Worm (Caenorhabditis elegans) whole organism, L3 larva: ENCODE results near the gene cdr-6.

Source experiments
- R02D3.7 ChIP-seq: fragments of 150-350 bp; optimal IDR thresholded peaks from 2 replicates; lab custom pipeline; 2014; ENCODE audit warnings: missing biosample characterization, missing genetic modification characterization
- ZK546.5 ChIP-seq: sonication (generic microtip); optimal IDR thresholded peaks from 2 replicates; lab custom pipeline; 2017; ENCODE audit warnings: missing biosample characterization, missing genetic modification characterization
- aly-2 ChIP-seq: fragments of 150-350 bp; optimal IDR thresholded peaks from 2 replicates; lab custom pipeline; 2014; ENCODE audit warnings: missing biosample characterization, missing genetic modification characterization
- ceh-16 ChIP-seq: sonication (generic microtip); optimal IDR thresholded peaks from 2 replicates; lab custom pipeline; 2017; ENCODE audit warnings: missing biosample characterization, missing genetic modification characterization
- ceh-28 ChIP-seq: fragments of 150-350 bp; optimal IDR thresholded peaks from 2 replicates; lab custom pipeline; 2014; ENCODE audit warnings: missing biosample characterization, missing genetic modification reagents, missing genetic modification characterization
- ceh-82 ChIP-seq: fragments of 150-350 bp; optimal IDR thresholded peaks from 2 replicates; lab custom pipeline; 2014; ENCODE audit warnings: missing biosample characterization, missing genetic modification characterization
- ceh-9 ChIP-seq: sonication (generic microtip); optimal IDR thresholded peaks from 2 replicates; lab custom pipeline; 2018; ENCODE audit warnings: missing biosample characterization, missing genetic modification characterization
- daf-12 ChIP-seq: fragments of 150-350 bp; optimal IDR thresholded peaks from 2 replicates; lab custom pipeline; 2014; ENCODE audit warnings: missing biosample characterization, missing genetic modification reagents, missing genetic modification characterization
- egl-5 ChIP-seq: fragments of 150-350 bp; optimal IDR thresholded peaks from 2 replicates; lab custom pipeline; 2017; ENCODE audit warnings: missing biosample characterization, missing genetic modification reagents, missing genetic modification characterization, inconsistent platforms
- elt-2 ChIP-seq: sonication (generic microtip); optimal IDR thresholded peaks from 2 replicates; lab custom pipeline; 2016; ENCODE audit warnings: missing genetic modification reagents, mild to moderate bottlenecking, missing genetic modification characterization, missing compliant biosample characterization
- elt-3 ChIP-seq, 3 experiments: fragments of 150-350 bp in 1 of 3; sonication (generic microtip) in 2 of 3; optimal IDR thresholded peaks; 2 replicates in 2 of 3; 4 replicates in 1 of 3; lab custom pipeline; 2014 to 2017; ENCODE audit warnings: missing biosample characterization in 3 of 3, missing genetic modification characterization in 3 of 3
- eor-1 ChIP-seq, 2 experiments: fragments of 150-350 bp; optimal IDR thresholded peaks; 2 replicates each; lab custom pipeline; 2014 to 2018; ENCODE audit warnings: missing biosample characterization in 2 of 2, missing genetic modification characterization in 2 of 2
- fkh-10 ChIP-seq: sonication (generic microtip); optimal IDR thresholded peaks from 2 replicates; lab custom pipeline; 2017; ENCODE audit warnings: missing biosample characterization, missing genetic modification reagents, missing genetic modification characterization
- fos-1 ChIP-seq: fragments of 150-350 bp; optimal IDR thresholded peaks from 2 replicates; lab custom pipeline; 2014; ENCODE audit warnings: missing biosample characterization, missing genetic modification characterization
- hmg-11 ChIP-seq: sonication (generic microtip); optimal IDR thresholded peaks from 2 replicates; lab custom pipeline; 2016; ENCODE audit warnings: missing genetic modification characterization, missing compliant biosample characterization
- lin-39 ChIP-seq: fragments of 150-350 bp; optimal IDR thresholded peaks from 2 replicates; lab custom pipeline; 2018; ENCODE audit warnings: missing biosample characterization, missing genetic modification reagents, missing genetic modification characterization
- mdl-1 ChIP-seq: fragments of 150-350 bp; optimal IDR thresholded peaks from 2 replicates; lab custom pipeline; 2014; ENCODE audit warnings: missing biosample characterization, missing genetic modification characterization
- mml-1 ChIP-seq: fragments of 150-350 bp; sonication (generic microtip); optimal IDR thresholded peaks from 3 replicates; lab custom pipeline; 2014; ENCODE audit warnings: missing biosample characterization, missing genetic modification characterization
- nfya-1 ChIP-seq: sonication (generic microtip); optimal IDR thresholded peaks from 2 replicates; lab custom pipeline; 2017; ENCODE audit warnings: missing genetic modification characterization, mild to moderate bottlenecking, missing compliant biosample characterization, antibody characterized with exemption, moderate library complexity; ENCODE audit not compliant: insufficient read depth
- nhr-11 ChIP-seq: fragments of 150-350 bp; optimal IDR thresholded peaks from 2 replicates; lab custom pipeline; 2014; ENCODE audit warnings: missing biosample characterization, missing genetic modification characterization
- nhr-12 ChIP-seq: fragments of 150-350 bp; optimal IDR thresholded peaks from 2 replicates; lab custom pipeline; 2014; ENCODE audit warnings: missing biosample characterization, missing genetic modification characterization
- nhr-23 ChIP-seq: fragments of 150-350 bp; optimal IDR thresholded peaks from 2 replicates; lab custom pipeline; 2014; ENCODE audit warnings: missing biosample characterization, missing genetic modification reagents, missing genetic modification characterization
- nhr-237 ChIP-seq: fragments of 150-350 bp; optimal IDR thresholded peaks from 2 replicates; lab custom pipeline; 2014; ENCODE audit warnings: missing biosample characterization, missing genetic modification characterization
- nhr-25 ChIP-seq: sonication (generic microtip); optimal IDR thresholded peaks from 2 replicates; lab custom pipeline; 2017; ENCODE audit warnings: missing biosample characterization, missing genetic modification characterization
- nhr-43 ChIP-seq: sonication (generic microtip); optimal IDR thresholded peaks from 2 replicates; lab custom pipeline; 2016; ENCODE audit warnings: mild to moderate bottlenecking, missing genetic modification characterization, missing compliant biosample characterization; ENCODE audit not compliant: poor library complexity, severe bottlenecking
- nhr-67 ChIP-seq: fragments of 150-350 bp; optimal IDR thresholded peaks from 2 replicates; lab custom pipeline; 2014; ENCODE audit warnings: missing biosample characterization, missing genetic modification characterization
- pha-4 ChIP-seq: fragments of 150-350 bp; optimal IDR thresholded peaks from 2 replicates; lab custom pipeline; 2014; ENCODE audit warnings: missing biosample characterization, missing genetic modification reagents, missing genetic modification characterization
- pqm-1 ChIP-seq: fragments of 150-350 bp; optimal IDR thresholded peaks from 2 replicates; lab custom pipeline; 2017; ENCODE audit warnings: missing biosample characterization, missing genetic modification characterization, inconsistent platforms
- skn-1 ChIP-seq: fragments of 150-350 bp; optimal IDR thresholded peaks from 2 replicates; lab custom pipeline; 2014; ENCODE audit warnings: missing biosample characterization, missing genetic modification characterization
- snpc-4 ChIP-seq: fragments of 150-350 bp; optimal IDR thresholded peaks from 2 replicates; lab custom pipeline; 2014; ENCODE audit warnings: missing biosample characterization, missing genetic modification characterization
- tbx-2 ChIP-seq: sonication (generic microtip); optimal IDR thresholded peaks from 2 replicates; lab custom pipeline; 2016; ENCODE audit warnings: mild to moderate bottlenecking, missing genetic modification characterization, missing compliant biosample characterization
- unc-39 ChIP-seq: sonication (generic microtip); optimal IDR thresholded peaks from 4 replicates; lab custom pipeline; 2017; ENCODE audit warnings: missing biosample characterization, missing genetic modification characterization
- unc-62 ChIP-seq: fragments of 150-350 bp; sonication (generic microtip); optimal IDR thresholded peaks from 4 replicates; lab custom pipeline; 2014; ENCODE audit warnings: missing biosample characterization, missing genetic modification reagents, missing genetic modification characterization
- zag-1 ChIP-seq: fragments of 150-350 bp; optimal IDR thresholded peaks from 2 replicates; lab custom pipeline; 2014; ENCODE audit warnings: missing biosample characterization, missing genetic modification characterization
- ztf-11 ChIP-seq: fragments of 150-350 bp; optimal IDR thresholded peaks from 2 replicates; lab custom pipeline; 2014; ENCODE audit warnings: missing biosample characterization, missing genetic modification characterization
- ztf-4 ChIP-seq: fragments of 150-350 bp; optimal IDR thresholded peaks from 2 replicates; lab custom pipeline; 2014; ENCODE audit warnings: missing biosample characterization, missing genetic modification characterization

Gene cdr-6

DNA sequence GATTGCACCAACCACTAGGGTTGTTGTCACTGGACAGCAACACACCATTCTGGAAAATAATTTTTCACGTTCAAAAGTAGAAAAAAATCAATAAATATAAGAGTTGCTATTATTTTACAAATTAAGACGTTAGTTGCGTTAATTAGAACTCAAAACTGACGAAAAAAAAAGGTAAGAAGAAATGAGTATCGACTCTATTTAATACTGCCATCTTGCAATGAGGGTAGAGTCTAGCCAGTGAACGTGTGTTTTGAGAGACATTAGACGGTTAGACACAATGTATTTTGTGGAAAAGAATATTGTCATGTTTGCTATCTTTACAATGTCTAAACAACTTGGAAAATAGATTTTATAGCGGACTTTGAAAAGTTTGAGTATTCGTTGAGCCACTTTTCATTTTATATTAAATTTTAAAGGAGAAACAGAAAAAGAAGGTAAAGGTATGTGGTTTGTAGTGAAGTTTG is at the start of gene cdr-6:
Gene cdr-6 (minus strand): TSS at position 51 of the 464 bp plus-strand sequence.
- TF ChIP-seq pha-4 (tag; lab: Kevin White, UChicago) (peak; percentile 61), nhr-25 (tag; lab: Kevin White, UChicago) (no peak), unc-62 (no peak), eor-1 (tag; optimal IDR thresholded peaks at IDR 0.05; lab: Kevin White, UChicago) (no peak), ceh-28 (tag; lab: Kevin White, UChicago) (peak; percentile 28), fkh-10 (GFP tag; lab: Kevin White, UChicago) (no peak), ztf-11 (tag; lab: Kevin White, UChicago) (no peak), skn-1 (tag; lab: Kevin White, UChicago) (no peak), nhr-237 (no peak), lin-39 (tag; lab: Kevin White, UChicago) (no peak), mml-1 (tag; lab: Kevin White, UChicago) (no peak), nhr-23 (peak; percentile 9), mdl-1 (tag; lab: Kevin White, UChicago) (no peak), ceh-9 (tag; lab: Kevin White, UChicago) (no peak), nhr-11 (tag; lab: Kevin White, UChicago) (no peak), daf-12 (tag; lab: Kevin White, UChicago) (no peak), fos-1 (no peak), elt-3 (tag; optimal IDR thresholded peaks at IDR 0.05; lab: Kevin White, UChicago) (no peak), R02D3.7 (tag; lab: Kevin White, UChicago) (no peak), nhr-43 (no peak), unc-39 (tag; lab: Kevin White, UChicago) (no peak), pqm-1 (tag; lab: Kevin White, UChicago) (peak; percentile 63), aly-2 (tag; lab: Kevin White, UChicago) (no peak), elt-2 (peak; percentile 46), zag-1 (tag; lab: Kevin White, UChicago) (no peak), hmg-11 (tag; lab: Kevin White, UChicago) (no peak)
- TF ChIP-seq, all 47 proteins: peak for 5

- TF ChIP-seq pha-4 (tag; lab: Kevin White, UChicago) (peak; percentile 27), nfya-1 (tag; lab: Kevin White, UChicago) (peak; percentile 19), nhr-23 (no peak)
- TF ChIP-seq, all 47 proteins: peak for 2
Observed at ce11 chrV:12462908-12463307, 49.4 kb upstream of the cdr-6 start, which contains the start of gene egl-10. egl-10 (minus strand) TSS chrV:12463008.

DNA sequence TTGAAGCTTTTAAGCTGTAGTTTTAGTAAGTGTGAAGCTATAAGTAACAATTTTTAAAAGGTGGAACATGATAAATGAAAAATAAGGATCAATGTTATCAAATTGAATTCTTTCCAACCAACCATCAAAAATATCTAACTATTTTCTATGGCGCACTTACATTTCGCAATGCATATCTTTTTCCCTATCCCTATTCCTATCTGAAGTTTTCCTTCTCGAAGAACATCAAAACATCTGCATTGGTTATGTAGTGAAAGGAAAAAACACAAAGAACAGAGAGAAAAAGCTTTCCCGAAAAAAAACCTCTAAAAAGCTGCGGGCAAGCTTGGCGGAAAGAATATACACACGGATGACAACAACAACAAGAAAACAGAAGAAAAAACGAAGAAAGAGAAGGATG is 47.1 kb upstream of the cdr-6 start:
- TF ChIP-seq egl-5 (tag; lab: Kevin White, UChicago) (peak; percentile 6), nhr-67 (tag; lab: Kevin White, UChicago) (no peak)

DNA sequence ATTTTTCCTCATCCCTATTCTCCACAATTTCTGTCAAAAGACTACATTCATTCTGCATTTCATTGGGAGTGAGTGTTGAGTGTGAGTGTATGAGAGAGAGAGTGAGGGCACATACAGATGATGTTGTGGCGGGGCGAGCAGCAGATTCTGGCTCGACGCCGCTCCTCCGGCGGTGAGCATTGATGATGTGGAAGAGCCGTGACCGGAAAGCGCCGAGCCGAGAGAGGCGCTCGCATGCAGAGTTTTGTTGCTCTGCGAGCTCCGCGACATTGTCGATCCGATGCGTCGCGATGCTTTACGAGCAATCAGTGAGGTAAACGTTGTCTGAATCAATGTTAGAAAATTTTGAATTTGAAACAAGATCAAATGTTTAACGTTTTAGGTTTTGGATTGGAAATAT is 42.2 kb upstream of the cdr-6 start:
- TF ChIP-seq ceh-9 (tag; lab: Kevin White, UChicago) (no peak), nfya-1 (tag; lab: Kevin White, UChicago) (peak; percentile 20)

DNA sequence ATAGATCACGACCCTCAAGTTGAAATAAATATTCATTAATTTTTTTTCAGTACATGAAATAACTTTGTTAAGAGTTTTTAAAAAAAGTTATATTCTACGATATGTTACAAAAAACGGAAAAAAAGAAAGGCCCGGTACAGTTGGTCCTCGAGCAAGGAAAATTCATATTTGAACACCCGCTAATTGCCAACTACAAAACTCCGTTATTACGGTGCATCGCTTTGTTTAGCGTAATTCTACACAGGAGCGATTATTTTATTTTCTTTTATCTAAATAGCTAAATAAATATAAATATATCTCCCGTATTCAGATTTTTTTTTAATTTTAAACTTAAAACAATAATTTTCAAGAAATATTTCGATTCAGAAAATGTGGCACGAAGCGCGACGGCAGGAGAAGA is 36.9 kb upstream of the cdr-6 start, which contains the start of gene F28C1.1:
Gene F28C1.1 (plus strand): TSS at position 365 of the 400 bp plus-strand sequence.
- TF ChIP-seq skn-1 (tag; lab: Kevin White, UChicago) = no peak
- TF ChIP-seq hmg-11 (tag; lab: Kevin White, UChicago) = no peak
- no peak for TF ChIP-seq unc-62
- TF ChIP-seq nhr-67 (tag; lab: Kevin White, UChicago) = no peak
- peak; percentile 33 for TF ChIP-seq pha-4 (tag; lab: Kevin White, UChicago)
- peak; percentile 46 for TF ChIP-seq nfya-1 (tag; lab: Kevin White, UChicago)
- no peak for TF ChIP-seq aly-2 (tag; lab: Kevin White, UChicago)
- TF ChIP-seq R02D3.7 (tag; lab: Kevin White, UChicago) = peak; percentile 66
- TF ChIP-seq, all 47 proteins: peak for 3

DNA sequence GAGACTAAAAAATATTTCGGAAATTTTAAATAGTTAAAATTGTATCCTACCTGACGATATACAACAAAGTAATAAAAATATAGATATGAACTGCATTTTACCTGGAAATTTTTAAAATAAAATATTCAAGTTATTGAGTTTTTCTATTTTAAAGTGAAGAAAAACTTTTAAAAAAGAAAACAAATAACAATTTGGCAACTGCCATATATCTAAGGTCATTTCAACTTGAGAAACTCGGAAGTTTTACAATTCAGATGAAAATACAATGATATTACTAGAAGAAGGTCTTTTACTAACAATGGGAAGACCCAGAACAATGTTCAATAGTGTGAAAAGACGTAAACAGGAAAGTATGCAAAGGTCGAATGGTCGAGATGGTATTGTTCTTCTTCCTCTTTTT is 36.4 kb upstream of the cdr-6 start, which contains the start of gene C54D10.10:
Gene C54D10.10 (minus strand): TSS at position 101 of the 400 bp plus-strand sequence.
- TF ChIP-seq nhr-12 (tag; lab: Kevin White, UChicago) (no peak), snpc-4 (tag; lab: Kevin White, UChicago) (no peak), ztf-11 (tag; lab: Kevin White, UChicago) (no peak), ceh-28 (tag; lab: Kevin White, UChicago) (no peak), fos-1 (no peak), ztf-4 (tag; lab: Kevin White, UChicago) (no peak), nfya-1 (tag; lab: Kevin White, UChicago) (no peak), tbx-2 (tag; lab: Kevin White, UChicago) (no peak), zag-1 (tag; lab: Kevin White, UChicago) (no peak), pqm-1 (tag; lab: Kevin White, UChicago) (no peak), nhr-23 (no peak), ceh-16 (tag; lab: Kevin White, UChicago) (no peak), skn-1 (tag; lab: Kevin White, UChicago) (no peak), mdl-1 (tag; lab: Kevin White, UChicago) (no peak), ceh-82 (tag; lab: Kevin White, UChicago) (no peak), ZK546.5 (no peak), hmg-11 (tag; lab: Kevin White, UChicago) (no peak), mml-1 (tag; lab: Kevin White, UChicago) (no peak)
